Worm (Caenorhabditis elegans): ENCODE measurements around the gene gpa-6.

- no peak for TF ChIP-seq ztf-6 (GFP tag; IDR thresholded peaks at IDR 0.05)
- TF ChIP-seq die-1 (tag; optimal IDR thresholded peaks at IDR 0.05): no peak
- TF ChIP-seq tbx-9 (tag; optimal IDR thresholded peaks at IDR 0.05; ENCODE audit: borderline replicate concordance): no peak
Observed at ce11 chrX:13217940-13218339, 26.9 kb downstream of the gpa-6 start.
